Worm (Caenorhabditis elegans): ENCODE results near the gene sgt-1.

- TF ChIP-seq hsf-1 (GFP tag; IDR thresholded peaks at IDR 0.05) = no peak
- no peak for TF ChIP-seq mxl-1 (tag; optimal IDR thresholded peaks at IDR 0.05)
- no peak for TF ChIP-seq lsl-1 (GFP tag; optimal IDR thresholded peaks at IDR 0.05)
- no peak for TF ChIP-seq dox-1 (GFP tag; IDR thresholded peaks at IDR 0.05)
- no peak for TF ChIP-seq ama-1 (optimal IDR thresholded peaks at IDR 0.05)
- TF ChIP-seq ama-1 (GFP tag; optimal IDR thresholded peaks at IDR 0.05) = no peak
- no peak for TF ChIP-seq F57A8.1 (GFP tag; optimal IDR thresholded peaks at IDR 0.05)
Observed at ce11 chrII:4942829-4943228, 39.2 kb upstream of the sgt-1 start.
